Worm (Caenorhabditis elegans) whole organism, L4 larva: ENCODE results near the gene F32D1.3.

Experiments
- D1046.2 ChIP-seq: fragments of 200-800 bp; sonication (Bioruptor generic); IDR thresholded peaks from 2 replicates; pipeline ENCODE4 v1.3.6; 2022; ENCODE audit warnings: missing genetic modification characterization, missing compliant biosample characterization
- F10B5.3 ChIP-seq: sonication (generic microtip); optimal IDR thresholded peaks from 2 replicates; lab custom pipeline; 2016; ENCODE audit warnings: mild to moderate bottlenecking, missing genetic modification characterization, missing compliant biosample characterization
- F26F4.8 ChIP-seq: fragments of 200-800 bp; sonication (Bioruptor generic); conservative IDR thresholded peaks from 2 replicates; pipeline ENCODE4 v1.3.6; 2022; ENCODE audit warnings: missing genetic modification characterization, missing compliant biosample characterization
- F44E2.7 ChIP-seq: fragments of 200-800 bp; sonication (Bioruptor generic); IDR thresholded peaks from 2 replicates; pipeline ENCODE4 v2.1.2; 2022; ENCODE audit warnings: missing genetic modification characterization, missing compliant biosample characterization
- F49E8.2 ChIP-seq: sonication (generic microtip); optimal IDR thresholded peaks from 2 replicates; lab custom pipeline; 2016; ENCODE audit warnings: missing compliant biosample characterization, mild to moderate bottlenecking, missing genetic modification characterization, borderline replicate concordance
- Y105C5A.15 ChIP-seq: fragments of 200-800 bp; sonication (Bioruptor generic); IDR thresholded peaks from 2 replicates; pipeline ENCODE4 v1.3.6; 2022; ENCODE audit warnings: missing genetic modification characterization, missing compliant biosample characterization
- Y75B8A.6 ChIP-seq: fragments of 200-800 bp; sonication (Bioruptor generic); IDR thresholded peaks from 2 replicates; pipeline ENCODE4 v1.3.6; 2022; ENCODE audit warnings: missing genetic modification reagents, missing genetic modification characterization, missing compliant biosample characterization
- aha-1 ChIP-seq: fragments of 150-350 bp; peaks from one replicate; lab custom pipeline; 2014; ENCODE audit warnings: missing biosample characterization, missing genetic modification characterization
- aly-2 ChIP-seq: sonication (generic microtip); optimal IDR thresholded peaks from 2 replicates; lab custom pipeline; 2018; ENCODE audit warnings: missing biosample characterization, missing genetic modification characterization
- ama-1 ChIP-seq: fragments of 150-350 bp; optimal IDR thresholded peaks from 2 replicates; lab custom pipeline; 2014; ENCODE audit warnings: inconsistent platforms, mixed read lengths
- ceh-20 ChIP-seq: fragments of 200-800 bp; sonication (Bioruptor generic); IDR thresholded peaks from 2 replicates; pipeline ENCODE4 v1.3.6; 2022; ENCODE audit warnings: missing genetic modification reagents, missing genetic modification characterization, missing compliant biosample characterization
- ceh-28 ChIP-seq: fragments of 150-350 bp; optimal IDR thresholded peaks from 2 replicates; lab custom pipeline; 2014; ENCODE audit warnings: missing biosample characterization, missing genetic modification reagents, missing genetic modification characterization
- ceh-44 ChIP-seq: fragments of 200-800 bp; sonication (Bioruptor generic); IDR thresholded peaks from 2 replicates; pipeline ENCODE4 v1.3.6; 2022; ENCODE audit warnings: missing genetic modification reagents, missing genetic modification characterization, missing compliant biosample characterization
- daf-16 ChIP-seq, 3 experiments: sonication (generic microtip); optimal IDR thresholded peaks; 2 replicates each; lab custom pipeline; 2016 to 2017; ENCODE audit warnings: missing genetic modification characterization in 3 of 3, missing genetic modification reagents in 3 of 3, mild to moderate bottlenecking in 2 of 3, missing compliant biosample characterization in 2 of 3, missing biosample characterization in 1 of 3, moderate library complexity in 1 of 3
- egl-43 ChIP-seq: fragments of 200-800 bp; sonication (Bioruptor generic); IDR thresholded peaks from 2 replicates; pipeline ENCODE4 v1.3.6; 2022; ENCODE audit warnings: missing genetic modification reagents, missing genetic modification characterization, missing compliant biosample characterization
- hif-1 ChIP-seq, 2 experiments: sonication (generic microtip); optimal IDR thresholded peaks; 2 replicates each; lab custom pipeline; 2016 to 2017; ENCODE audit warnings: missing compliant biosample characterization in 2 of 2, missing genetic modification characterization in 2 of 2, missing genetic modification reagents in 2 of 2, missing genotype in 2 of 2, mild to moderate bottlenecking in 1 of 2
- hlh-30 ChIP-seq: sonication (generic microtip); optimal IDR thresholded peaks from 2 replicates; lab custom pipeline; 2017; ENCODE audit warnings: antibody characterized with exemption, mild to moderate bottlenecking, missing genetic modification characterization, missing compliant biosample characterization; ENCODE audit not compliant: insufficient read depth
- hmg-1.1 ChIP-seq: fragments of 200-800 bp; sonication (Bioruptor generic); IDR thresholded peaks from 2 replicates; pipeline ENCODE4 v1.3.6; 2022; ENCODE audit warnings: missing genetic modification reagents, missing genetic modification characterization, missing compliant biosample characterization
- lim-7 ChIP-seq: fragments of 200-800 bp; sonication (Bioruptor generic); IDR thresholded peaks from 2 replicates; pipeline ENCODE4 v1.3.6; 2022; ENCODE audit warnings: missing genetic modification characterization, missing compliant biosample characterization
- lin-1 ChIP-seq: fragments of 200-800 bp; sonication (Bioruptor generic); IDR thresholded peaks from 2 replicates; pipeline ENCODE4 v1.3.6; 2022; ENCODE audit warnings: missing genetic modification reagents, missing genetic modification characterization, missing compliant biosample characterization
- lin-38 ChIP-seq: fragments of 200-800 bp; sonication (Bioruptor generic); IDR thresholded peaks from 2 replicates; pipeline ENCODE4 v1.3.6; 2022; ENCODE audit warnings: missing genetic modification reagents, missing genetic modification characterization, missing compliant biosample characterization
- lsy-2 ChIP-seq, 2 experiments: fragments of 150-350 bp in 1 of 2; sonication (generic microtip) in 1 of 2; optimal IDR thresholded peaks; 2 replicates each; lab custom pipeline; 2014 to 2017; ENCODE audit warnings: missing biosample characterization in 2 of 2, missing genetic modification characterization in 2 of 2
- madf-9 ChIP-seq: fragments of 200-800 bp; sonication (Bioruptor generic); conservative IDR thresholded peaks from 2 replicates; pipeline ENCODE4 v1.3.6; 2022; ENCODE audit warnings: missing genetic modification reagents, missing genetic modification characterization, missing compliant biosample characterization
- nhr-102 ChIP-seq: sonication (generic microtip); optimal IDR thresholded peaks from 2 replicates; lab custom pipeline; 2016; ENCODE audit warnings: mild to moderate bottlenecking, missing genetic modification characterization, moderate library complexity, missing compliant biosample characterization
- nhr-11 ChIP-seq: fragments of 150-350 bp; optimal IDR thresholded peaks from 2 replicates; lab custom pipeline; 2014; ENCODE audit warnings: missing biosample characterization, missing genetic modification characterization
- nhr-42 ChIP-seq: fragments of 200-800 bp; sonication (Bioruptor generic); IDR thresholded peaks from 2 replicates; pipeline ENCODE4 v1.3.6; 2022; ENCODE audit warnings: missing genetic modification characterization, missing compliant biosample characterization
- pha-4 ChIP-seq, 2 experiments: fragments of 150-350 bp in 1 of 2; fragments of 200-800 bp in 1 of 2; sonication (Bioruptor generic) in 1 of 2; IDR thresholded peaks in 1 of 2; optimal IDR thresholded peaks in 1 of 2; 2 replicates each; pipeline versions ENCODE4 v1.3.6 to Lab custom; 2014 to 2022; ENCODE audit warnings: missing genetic modification characterization in 2 of 2, missing genetic modification reagents in 2 of 2, missing biosample characterization in 1 of 2, missing compliant biosample characterization in 1 of 2
- php-3 ChIP-seq: fragments of 200-800 bp; sonication (Bioruptor generic); IDR thresholded peaks from 2 replicates; pipeline ENCODE4 v1.3.6; 2022; ENCODE audit warnings: missing genetic modification reagents, missing genetic modification characterization, missing compliant biosample characterization
- pqm-1 ChIP-seq: sonication (generic microtip); optimal IDR thresholded peaks from 2 replicates; lab custom pipeline; 2017; ENCODE audit warnings: missing biosample characterization, missing genetic modification characterization
- saeg-2 ChIP-seq: fragments of 200-800 bp; sonication (Bioruptor generic); IDR thresholded peaks from 2 replicates; pipeline ENCODE4 v1.3.6; 2022; ENCODE audit warnings: missing genetic modification reagents, missing genetic modification characterization, missing compliant biosample characterization
- sdz-12 ChIP-seq: fragments of 200-800 bp; sonication (Bioruptor generic); optimal IDR thresholded peaks from 2 replicates; lab custom pipeline; 2018; ENCODE audit warnings: mild to moderate bottlenecking, missing genetic modification characterization, missing compliant biosample characterization
- skn-1 ChIP-seq: fragments of 150-350 bp; optimal IDR thresholded peaks from 2 replicates; lab custom pipeline; 2014; ENCODE audit warnings: missing biosample characterization, missing genetic modification characterization
- tra-1 ChIP-seq: fragments of 200-800 bp; sonication (Bioruptor generic); IDR thresholded peaks from 2 replicates; pipeline ENCODE4 v1.3.6; 2022; ENCODE audit warnings: missing genetic modification reagents, missing genetic modification characterization, missing compliant biosample characterization
- zfp-3 ChIP-seq: fragments of 200-800 bp; sonication (Bioruptor generic); conservative IDR thresholded peaks from 2 replicates; pipeline ENCODE4 v1.3.6; 2022; ENCODE audit warnings: missing genetic modification reagents, missing genetic modification characterization, missing compliant biosample characterization

F32D1.3 gene

DNA sequence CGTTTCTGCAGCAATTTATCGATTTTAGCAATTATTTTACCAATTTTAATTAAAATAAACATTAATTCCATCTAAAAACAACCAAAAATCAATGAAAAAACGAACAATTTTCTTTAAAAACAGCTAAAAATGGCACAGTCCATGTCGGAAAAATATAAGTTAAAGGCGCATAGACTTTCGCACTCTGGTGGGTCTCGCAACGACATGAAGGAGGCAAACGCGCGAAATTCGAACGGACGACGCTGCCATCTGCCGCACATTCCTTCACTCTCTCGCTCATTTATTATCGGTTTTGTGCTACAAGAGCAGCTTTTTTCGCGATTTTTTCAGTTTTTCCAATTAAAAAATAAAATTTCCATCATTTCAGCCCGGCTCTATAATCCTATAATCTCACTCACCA, 14.6 kb downstream of the F32D1.3 start, which contains the start of gene mcm-7 (continued):
- no peak for TF ChIP-seq nhr-42 (GFP tag; lab: Robert Waterston, UW)
- peak in 1 of 2 experiments; percentile 78 for TF ChIP-seq lsy-2 (tag; optimal IDR thresholded peaks at IDR 0.05; lab: Kevin White, UChicago)
- no peak for TF ChIP-seq D1046.2 (GFP tag; lab: Robert Waterston, UW)
- TF ChIP-seq Y105C5A.15 (GFP tag; lab: Robert Waterston, UW): no peak
- peak in 1 of 2 experiments; percentile 30 for TF ChIP-seq hif-1 (tag; optimal IDR thresholded peaks at IDR 0.05; lab: Kevin White, UChicago)
- TF ChIP-seq F26F4.8 (GFP tag; lab: Robert Waterston, UW): no peak
- no peak for TF ChIP-seq lim-7 (GFP tag; lab: Robert Waterston, UW)
- TF ChIP-seq nhr-11: peak; percentile 14
- TF ChIP-seq ceh-28 (tag; lab: Kevin White, UChicago): no peak
- TF ChIP-seq aha-1 (tag; lab: Kevin White, UChicago): peak; percentile 68
- no peak for TF ChIP-seq ceh-44 (GFP tag; lab: Robert Waterston, UW)

DNA sequence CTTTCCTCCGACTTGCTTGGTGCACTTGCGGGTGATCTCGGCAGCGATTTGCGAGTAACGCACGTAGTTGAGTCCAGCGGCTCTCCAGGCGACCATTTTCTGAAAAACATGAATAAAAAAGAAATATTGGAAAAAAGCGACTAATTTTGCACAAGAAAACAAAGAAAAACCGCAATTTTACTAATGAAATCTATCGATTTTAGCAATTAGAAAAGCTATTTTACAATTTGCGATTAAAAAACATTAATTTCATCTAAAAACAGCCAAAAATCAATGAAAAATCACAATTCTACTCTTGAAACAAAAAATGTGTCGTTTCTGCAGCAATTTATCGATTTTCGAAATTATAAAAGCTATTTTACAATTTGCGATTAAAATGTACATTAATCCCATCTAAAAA, 15.0 kb downstream of the F32D1.3 start, which contains the start of gene hpo-18:
Gene hpo-18, minus strand, starts transcription at position 101 of the 400 bp plus-strand sequence.
- TF ChIP-seq aha-1 (tag; lab: Kevin White, UChicago): peak; percentile 67
- no peak for TF ChIP-seq aly-2 (tag; lab: Kevin White, UChicago)

DNA sequence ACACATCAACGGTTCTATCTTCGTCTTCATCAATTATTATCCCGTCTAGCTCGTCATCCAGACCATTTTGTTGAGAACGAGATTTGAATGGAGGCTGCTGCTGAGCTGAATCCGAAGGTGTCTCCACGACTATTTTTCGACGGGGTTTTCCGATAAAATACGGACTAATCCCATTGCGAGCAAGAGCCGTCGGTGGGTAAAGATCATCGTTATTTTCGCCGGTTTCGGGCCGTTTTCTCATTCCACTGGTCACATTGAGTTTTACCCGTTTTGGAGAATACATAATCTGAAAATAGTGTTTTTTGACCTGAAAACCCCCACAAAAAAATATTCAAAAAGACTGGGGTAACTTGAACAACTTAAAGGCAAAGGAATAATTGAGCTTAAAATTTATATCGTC, 15.7 kb downstream of the F32D1.3 start, which contains the start of gene figl-1:
Gene figl-1, minus strand, starts transcription at position 286 of the 400 bp plus-strand sequence.
- TF ChIP-seq pha-4 (GFP tag; IDR thresholded peaks at IDR 0.05; lab: Robert Waterston, UW) (0 out of 2 replicates have a peak, but pooled peaks have one; percentile 16), pha-4 (tag; optimal IDR thresholded peaks at IDR 0.05; lab: Kevin White, UChicago) (no peak), lin-1 (GFP tag; lab: Robert Waterston, UW) (no peak), lim-7 (GFP tag; lab: Robert Waterston, UW) (0 out of 2 replicates have a peak, but pooled peaks have one; percentile 19), saeg-2 (GFP tag; lab: Robert Waterston, UW) (no peak), hmg-1.1 (GFP tag; lab: Robert Waterston, UW) (no peak), nhr-102 (tag; lab: Kevin White, UChicago) (no peak), F49E8.2 (tag; lab: Kevin White, UChicago) (no peak), pqm-1 (tag; lab: Kevin White, UChicago) (no peak), Y105C5A.15 (GFP tag; lab: Robert Waterston, UW) (no peak), egl-43 (GFP tag; lab: Robert Waterston, UW) (0 out of 2 replicates have a peak, but pooled peaks have one; percentile 37), Y75B8A.6 (no peak), hif-1 (tag; optimal IDR thresholded peaks at IDR 0.05; lab: Kevin White, UChicago) (no peak), tra-1 (GFP tag; lab: Robert Waterston, UW) (no peak), F44E2.7 (GFP tag; lab: Robert Waterston, UW) (no peak), ceh-20 (no peak), F10B5.3 (tag; lab: Kevin White, UChicago) (no peak), madf-9 (GFP tag; lab: Robert Waterston, UW) (no peak), php-3 (GFP tag; lab: Robert Waterston, UW) (no peak), lin-38 (GFP tag; lab: Robert Waterston, UW) (peak; percentile 44), skn-1 (tag; lab: Kevin White, UChicago) (no peak), ama-1 (lab: Kevin White, UChicago) (peak; percentile 74), zfp-3 (GFP tag; lab: Robert Waterston, UW) (0 out of 2 replicates have a peak, but pooled peaks have one; percentile 29)
- TF ChIP-seq, all 104 proteins: peak for 6

DNA sequence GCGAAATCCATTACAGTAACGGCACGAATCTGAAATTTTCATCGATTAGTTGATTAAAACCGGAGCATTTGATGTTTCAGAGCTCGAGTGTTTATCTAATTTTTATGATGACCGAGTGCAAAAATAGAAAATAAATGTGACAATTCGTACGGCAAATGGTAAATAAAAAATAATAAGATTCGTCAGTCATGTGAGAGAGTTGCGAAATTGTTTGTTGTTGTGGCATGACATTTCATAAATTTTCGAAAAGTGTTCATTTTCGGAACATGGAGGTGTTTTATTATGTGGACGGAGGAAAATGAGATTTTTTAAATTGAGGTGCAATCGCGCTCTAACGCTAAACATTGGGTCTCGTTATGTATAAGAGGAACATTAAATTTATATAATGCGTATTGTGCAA, 19.6 kb downstream of the F32D1.3 start:
- TF ChIP-seq hlh-30 (tag; lab: Kevin White, UChicago): peak; percentile 14
- peak; percentile 42; the same call in 1 of the 2 replicates for TF ChIP-seq lin-38 (GFP tag; lab: Robert Waterston, UW)
- TF ChIP-seq sdz-12 (GFP tag; lab: Kevin White, UChicago): no peak
- TF ChIP-seq daf-16 (GFP tag; optimal IDR thresholded peaks at IDR 0.05; lab: Kevin White, UChicago): no peak
- TF ChIP-seq daf-16 (tag; optimal IDR thresholded peaks at IDR 0.05; lab: Kevin White, UChicago): peak; percentile 34
